Worm (Caenorhabditis elegans): ENCODE results near the gene snx-14.

snx-14 gene

DNA sequence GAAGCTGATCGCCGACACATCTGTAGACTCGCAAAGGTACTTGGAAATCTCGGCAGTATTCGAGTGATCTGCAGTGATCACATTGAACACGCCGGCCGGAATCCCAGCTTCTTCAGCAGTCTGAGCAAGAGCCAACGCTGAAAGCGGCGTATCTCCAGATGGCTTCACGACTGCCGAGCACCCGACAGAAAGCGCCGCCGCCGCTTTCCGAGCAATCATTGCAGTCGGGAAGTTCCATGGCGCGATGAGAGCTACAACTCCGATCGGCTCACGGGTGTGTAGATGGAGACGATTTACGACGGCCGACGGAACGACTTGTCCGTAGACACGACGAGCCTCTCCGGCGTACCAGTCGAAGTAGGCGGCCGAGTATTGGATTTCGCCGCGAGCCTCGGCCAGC is 41.1 kb downstream of the snx-14 start:
- TF ChIP-seq tbx-8 (GFP tag; optimal IDR thresholded peaks at IDR 0.05): no peak

DNA sequence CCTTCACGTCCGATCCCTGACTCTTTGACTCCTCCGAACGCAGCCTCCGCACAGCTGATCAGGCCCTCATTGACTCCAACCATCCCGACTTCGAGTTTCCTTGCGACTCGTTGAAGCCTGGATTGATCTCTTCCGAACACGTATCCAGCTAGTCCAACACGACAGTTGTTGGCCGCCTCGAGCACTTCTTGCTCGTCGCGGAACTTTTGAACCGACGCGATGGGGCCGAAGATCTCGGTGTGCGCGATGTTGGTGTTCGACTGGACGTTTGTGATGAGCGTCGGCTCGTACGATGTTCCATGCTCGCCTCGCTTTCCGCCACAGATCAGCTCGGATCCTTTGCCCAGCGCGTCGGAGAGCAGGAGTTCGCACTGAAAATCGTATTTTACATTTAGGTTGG is 43.5 kb downstream of the snx-14 start:
- TF ChIP-seq nhr-12 (tag; optimal IDR thresholded peaks at IDR 0.05) (no peak), pha-4 (tag; optimal IDR thresholded peaks at IDR 0.05) (no peak), cnd-1 (tag; optimal IDR thresholded peaks at IDR 0.05) (no peak), tbx-8 (GFP tag; optimal IDR thresholded peaks at IDR 0.05) (no peak), ztf-11 (tag; optimal IDR thresholded peaks at IDR 0.05) (no peak), bed-3 (GFP tag; optimal IDR thresholded peaks at IDR 0.05) (no peak), mep-1 (tag; optimal IDR thresholded peaks at IDR 0.05) (no peak), nhr-28 (tag; optimal IDR thresholded peaks at IDR 0.05) (no peak), ceh-43 (GFP tag; optimal IDR thresholded peaks at IDR 0.05) (no peak), sem-2 (GFP tag; optimal IDR thresholded peaks at IDR 0.05) (no peak), lsy-2 (tag; optimal IDR thresholded peaks at IDR 0.05) (no peak), ceh-83 (GFP tag; optimal IDR thresholded peaks at IDR 0.05) (no peak), drap-1 (GFP tag; optimal IDR thresholded peaks at IDR 0.05) (no peak), mls-2 (tag; optimal IDR thresholded peaks at IDR 0.05) (no peak), nhr-2 (tag; optimal IDR thresholded peaks at IDR 0.05) (no peak), ham-2 (GFP tag; optimal IDR thresholded peaks at IDR 0.05) (no peak), unc-39 (tag; optimal IDR thresholded peaks at IDR 0.05) (no peak)

ce11 chrII:13485119-13485518 is 45.9 kb downstream of the snx-14 start:
- no peak for TF ChIP-seq ces-1 (GFP tag; optimal IDR thresholded peaks at IDR 0.05)
- TF ChIP-seq nhr-76 (tag; optimal IDR thresholded peaks at IDR 0.05): no peak
- TF ChIP-seq ceh-39 (tag; optimal IDR thresholded peaks at IDR 0.05): no peak
- no peak for TF ChIP-seq sem-2 (GFP tag; optimal IDR thresholded peaks at IDR 0.05)
- no peak for TF ChIP-seq bed-3 (GFP tag; optimal IDR thresholded peaks at IDR 0.05)
- no peak for TF ChIP-seq unc-39 (tag; optimal IDR thresholded peaks at IDR 0.05)
- no peak for TF ChIP-seq cnd-1 (tag; optimal IDR thresholded peaks at IDR 0.05)
- TF ChIP-seq tbx-8 (GFP tag; optimal IDR thresholded peaks at IDR 0.05): no peak
- no peak for TF ChIP-seq lin-13 (tag; optimal IDR thresholded peaks at IDR 0.05)
- TF ChIP-seq nhr-12 (tag; optimal IDR thresholded peaks at IDR 0.05): no peak
- TF ChIP-seq drap-1 (GFP tag; optimal IDR thresholded peaks at IDR 0.05): no peak
- TF ChIP-seq ceh-83 (GFP tag; optimal IDR thresholded peaks at IDR 0.05): no peak
- no peak for TF ChIP-seq nhr-237 (tag; optimal IDR thresholded peaks at IDR 0.05)
- no peak for TF ChIP-seq lin-32 (GFP tag; optimal IDR thresholded peaks at IDR 0.05)
- no peak for TF ChIP-seq unc-62 (GFP tag; optimal IDR thresholded peaks at IDR 0.05)
- no peak for TF ChIP-seq hlh-1 (tag; optimal IDR thresholded peaks at IDR 0.05)
- TF ChIP-seq elt-3 (tag; optimal IDR thresholded peaks at IDR 0.05): no peak
- TF ChIP-seq ham-2 (GFP tag; optimal IDR thresholded peaks at IDR 0.05): no peak
- no peak for TF ChIP-seq lsy-2 (tag; optimal IDR thresholded peaks at IDR 0.05)
- TF ChIP-seq nhr-2 (tag; optimal IDR thresholded peaks at IDR 0.05): no peak

DNA sequence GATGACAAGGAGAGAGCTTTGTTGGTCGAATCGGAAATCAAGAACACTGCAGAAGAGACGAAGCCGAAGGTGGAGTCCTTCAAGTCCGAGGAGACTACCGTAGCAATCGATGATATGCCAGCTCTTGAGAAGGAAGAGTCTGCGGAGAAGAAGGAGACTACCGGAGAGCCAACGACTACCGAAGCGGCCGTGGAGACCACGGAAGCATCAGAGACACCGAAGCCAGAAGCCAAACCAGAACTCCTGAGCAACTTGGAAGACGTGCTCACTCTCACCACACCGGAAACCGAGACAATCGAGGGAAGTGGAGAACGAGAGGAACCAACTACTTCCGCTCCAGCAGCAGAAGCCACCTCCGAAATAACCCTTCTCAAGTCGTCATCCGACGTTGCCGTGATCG is 46.9 kb downstream of the snx-14 start:
- TF ChIP-seq nhr-237 (tag; optimal IDR thresholded peaks at IDR 0.05) (no peak), drap-1 (GFP tag; optimal IDR thresholded peaks at IDR 0.05) (no peak), elt-1 (tag; optimal IDR thresholded peaks at IDR 0.05; ENCODE audit: borderline replicate concordance, insufficient read depth) (no peak), ceh-43 (GFP tag; optimal IDR thresholded peaks at IDR 0.05) (no peak), snpc-4 (tag; optimal IDR thresholded peaks at IDR 0.05) (no peak), nhr-76 (tag; optimal IDR thresholded peaks at IDR 0.05) (no peak), sptf-1 (tag; optimal IDR thresholded peaks at IDR 0.05) (no peak), nhr-2 (tag; optimal IDR thresholded peaks at IDR 0.05) (no peak), ham-2 (GFP tag; optimal IDR thresholded peaks at IDR 0.05) (no peak), lin-32 (GFP tag; optimal IDR thresholded peaks at IDR 0.05) (no peak), unc-120 (tag; optimal IDR thresholded peaks at IDR 0.05; ENCODE audit: poor library complexity, severe bottlenecking) (no peak)

DNA sequence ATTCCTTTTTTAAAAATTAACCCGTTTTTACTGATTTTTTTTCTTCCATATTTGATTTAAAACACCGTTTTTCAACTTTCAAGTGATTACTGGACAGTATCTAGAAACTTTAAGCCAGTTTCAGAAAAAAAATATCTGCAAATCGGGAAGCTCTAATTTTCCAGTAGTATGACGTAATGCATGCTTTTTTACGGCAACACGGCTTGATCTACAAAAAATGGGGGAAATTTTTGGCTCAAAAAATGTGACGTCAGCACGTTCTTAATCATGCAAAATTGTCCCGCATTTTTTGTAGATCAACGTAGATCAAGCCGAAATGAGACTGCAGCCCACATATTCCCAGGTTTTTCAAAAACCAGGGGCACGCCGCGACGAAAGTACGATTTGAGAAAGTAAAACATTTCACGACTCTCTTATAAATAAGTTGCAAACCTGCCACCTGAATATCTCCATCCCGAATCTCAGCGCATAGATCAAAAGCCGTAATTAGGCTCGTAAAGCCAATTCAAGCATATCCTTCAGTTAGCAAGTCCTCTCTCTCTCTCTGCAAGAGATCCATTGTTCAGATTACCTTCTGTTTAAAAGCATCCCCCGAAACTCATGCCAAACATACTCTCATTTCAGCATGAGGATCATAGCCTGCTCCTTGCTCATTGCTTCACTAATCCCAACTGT is 49.1 kb downstream of the snx-14 start, which contains the start of gene E01G4.6:
Gene E01G4.6 (plus strand): TSS at position 625 of the 675 bp plus-strand sequence.
- TF ChIP-seq zip-8 (tag; optimal IDR thresholded peaks at IDR 0.05) (peak; percentile 68), ceh-43 (GFP tag; optimal IDR thresholded peaks at IDR 0.05) (no peak)

Data from whole organism, mixed stage, embryonic.